Fruit fly (Drosophila melanogaster) whole organism, embryonic: ENCODE measurements around the gene Gen.

Experiments used
- Blimp-1 ChIP-seq: fragments of 200-800 bp; sonication (Bioruptor generic); optimal IDR thresholded peaks from 3 replicates; lab custom pipeline; 2018; ENCODE audit warnings: missing biosample characterization, missing genetic modification characterization, mild to moderate bottlenecking, moderate library complexity, missing genetic modification reagents
- CG10321 ChIP-seq: fragments of 200-800 bp; sonication (Bioruptor generic); IDR thresholded peaks from 2 replicates; pipeline ENCODE4 v1.3.6; 2022; ENCODE audit warnings: missing biosample characterization, missing genetic modification characterization
- CG11247 ChIP-seq: fragments of 200-800 bp; sonication (Bioruptor generic); IDR thresholded peaks from 2 replicates; pipeline ENCODE4 v1.3.6; 2022; ENCODE audit warnings: missing biosample characterization, missing genetic modification characterization
- CG11696 ChIP-seq: fragments of 200-800 bp; sonication (Bioruptor generic); IDR thresholded peaks from 2 replicates; pipeline ENCODE4 v1.3.6; 2022; ENCODE audit warnings: missing biosample characterization, missing genetic modification characterization
- CG12659 ChIP-seq: fragments of 200-800 bp; sonication (Bioruptor generic); optimal IDR thresholded peaks from 3 replicates; lab custom pipeline; 2017; ENCODE audit warnings: mild to moderate bottlenecking, missing biosample characterization, missing genetic modification reagents, missing genetic modification characterization
- CG14441 ChIP-seq: fragments of 200-800 bp; sonication (Bioruptor generic); IDR thresholded peaks from 2 replicates; pipeline ENCODE4 v1.3.6; 2022; ENCODE audit warnings: missing biosample characterization, missing genetic modification characterization
- CG15514 ChIP-seq: fragments of 200-800 bp; sonication (Bioruptor generic); optimal IDR thresholded peaks from 3 replicates; lab custom pipeline; 2017; ENCODE audit warnings: missing biosample characterization, missing genetic modification characterization, mild to moderate bottlenecking, moderate library complexity, missing genetic modification reagents
- CG16813 ChIP-seq: fragments of 200-800 bp; sonication (Bioruptor generic); IDR thresholded peaks from 3 replicates; pipeline ENCODE4 v1.3.6; 2022; ENCODE audit warnings: missing biosample characterization, missing genetic modification characterization; ENCODE audit not compliant: partially characterized antibody
- CG18262 ChIP-seq: fragments of 200-800 bp; optimal IDR thresholded peaks from 3 replicates; lab custom pipeline; 2019; ENCODE audit warnings: missing biosample characterization, mild to moderate bottlenecking, missing genetic modification characterization, moderate library complexity
- CG2129 ChIP-seq: fragments of 200-800 bp; sonication (Bioruptor generic); IDR thresholded peaks from 2 replicates; pipeline ENCODE4 v1.3.6; 2022; ENCODE audit warnings: missing biosample characterization, missing genetic modification characterization; ENCODE audit not compliant: partially characterized antibody
- CG3726 ChIP-seq: fragments of 200-800 bp; sonication (Bioruptor generic); IDR thresholded peaks from 3 replicates; pipeline ENCODE4, ENCODE4 v1.3.6; 2022; ENCODE audit warnings: missing biosample characterization, missing genetic modification characterization
- CG7357 ChIP-seq: fragments of 200-800 bp; sonication (Bioruptor generic); IDR thresholded peaks from 3 replicates; pipeline ENCODE4 v1.3.6; 2022; ENCODE audit warnings: missing biosample characterization, missing genetic modification characterization
- CG7839 ChIP-seq: fragments of 200-800 bp; sonication (Bioruptor generic); optimal IDR thresholded peaks from 3 replicates; lab custom pipeline; 2018; ENCODE audit warnings: missing biosample characterization, mild to moderate bottlenecking, missing genetic modification characterization, moderate library complexity
- CHES-1-like ChIP-seq: fragments of 200-800 bp; sonication (Bioruptor generic); optimal IDR thresholded peaks from 2 replicates; lab custom pipeline; 2016; ENCODE audit warnings: missing biosample characterization, missing genetic modification characterization
- Dll ChIP-seq: fragments of 200-800 bp; sonication (Bioruptor generic); IDR thresholded peaks from 4 replicates; pipeline ENCODE4 v1.3.6; 2022; ENCODE audit warnings: missing biosample characterization, missing genetic modification characterization; ENCODE audit not compliant: partially characterized antibody
- Dp ChIP-seq: fragments of 200-800 bp; sonication (Bioruptor generic); optimal IDR thresholded peaks from 2 replicates; lab custom pipeline; 2018; ENCODE audit warnings: missing biosample characterization, mild to moderate bottlenecking, missing genetic modification characterization, moderate library complexity
- E2f2 ChIP-seq: fragments of 200-800 bp; sonication (Bioruptor generic); IDR thresholded peaks from 2 replicates; pipeline ENCODE4 v1.3.6; 2022; ENCODE audit warnings: missing biosample characterization, missing genetic modification characterization
- Fer1 ChIP-seq: fragments of 200-800 bp; sonication (Bioruptor generic); optimal IDR thresholded peaks from 2 replicates; lab custom pipeline; 2017; ENCODE audit warnings: missing biosample characterization, mild to moderate bottlenecking, missing genetic modification characterization
- HHEX ChIP-seq: fragments of 200-800 bp; sonication (Bioruptor generic); optimal IDR thresholded peaks from 3 replicates; lab custom pipeline; 2017; ENCODE audit warnings: missing biosample characterization, mild to moderate bottlenecking, missing genetic modification characterization, missing genetic modification reagents
- Hr78 ChIP-seq, 2 experiments: fragments of 200-800 bp in 1 of 2; fragments of >200 bp in 1 of 2; sonication (Bioruptor generic) in 1 of 2; optimal IDR thresholded peaks; 2 replicates each; lab custom pipeline; 2017 to 2019; ENCODE audit warnings: missing biosample characterization in 2 of 2, missing genetic modification characterization in 2 of 2, mild to moderate bottlenecking in 1 of 2, moderate library complexity in 1 of 2
- Kr ChIP-seq: fragments of 200-800 bp; sonication (Bioruptor generic); optimal IDR thresholded peaks from 2 replicates; lab custom pipeline; 2017; ENCODE audit warnings: missing biosample characterization, mild to moderate bottlenecking, missing genetic modification characterization
- Lpt ChIP-seq: fragments of >200 bp; optimal IDR thresholded peaks from 2 replicates; lab custom pipeline; 2018; ENCODE audit warnings: missing biosample characterization, missing genetic modification characterization
- MBD-R2 ChIP-seq: fragments of 200-800 bp; sonication (Bioruptor generic); IDR thresholded peaks from 2 replicates; pipeline ENCODE4 v1.3.6; 2022; ENCODE audit warnings: missing biosample characterization, missing genetic modification characterization
- MESR4 ChIP-seq: fragments of 200-800 bp; sonication (Bioruptor generic); optimal IDR thresholded peaks from 2 replicates; lab custom pipeline; 2018; ENCODE audit warnings: missing biosample characterization, mild to moderate bottlenecking, missing genetic modification characterization, moderate library complexity
- Med ChIP-seq: fragments of 200-800 bp; sonication (Bioruptor generic); peaks from one replicate; lab custom pipeline; 2016; ENCODE audit warnings: missing biosample characterization, missing genetic modification characterization, mild to moderate bottlenecking, inconsistent platforms, moderate library complexity
- NC2α ChIP-seq: fragments of 200-800 bp; sonication (Bioruptor generic); optimal IDR thresholded peaks from 2 replicates; lab custom pipeline; 2016; ENCODE audit warnings: missing biosample characterization, missing genetic modification characterization
- Nf-YA ChIP-seq: fragments of 200-800 bp; sonication (Bioruptor generic); IDR thresholded peaks from 2 replicates; pipeline ENCODE4 v1.3.6; 2022; ENCODE audit warnings: missing biosample characterization, missing genetic modification characterization
- NfI ChIP-seq: fragments of 200-800 bp; sonication (Bioruptor generic); optimal IDR thresholded peaks from 3 replicates; lab custom pipeline; 2018; ENCODE audit warnings: missing biosample characterization, mild to moderate bottlenecking, missing genetic modification characterization, moderate library complexity
- Opbp ChIP-seq: fragments of 200-800 bp; sonication (Bioruptor generic); IDR thresholded peaks from 3 replicates; pipeline ENCODE4 v1.3.6; 2022; ENCODE audit warnings: missing biosample characterization, missing genetic modification characterization; ENCODE audit not compliant: partially characterized antibody
- Pdp1 ChIP-seq, 2 experiments: fragments of 200-800 bp; sonication (Bioruptor generic); optimal IDR thresholded peaks; 3 replicates each; lab custom pipeline; 2016; ENCODE audit warnings: missing biosample characterization in 2 of 2, missing genetic modification characterization in 2 of 2, mild to moderate bottlenecking in 1 of 2, moderate library complexity in 1 of 2
- Ptx1 ChIP-seq: fragments of 200-800 bp; sonication (Bioruptor generic); IDR thresholded peaks from 2 replicates; pipeline ENCODE4 v1.3.6; 2022; ENCODE audit warnings: missing biosample characterization, missing genetic modification characterization
- Rfx ChIP-seq: fragments of 200-800 bp; sonication (Bioruptor generic); IDR thresholded peaks from 2 replicates; pipeline ENCODE4 v1.3.6; 2022; ENCODE audit warnings: missing biosample characterization, missing genetic modification characterization
- Sin3A ChIP-seq: fragments of >200 bp; optimal IDR thresholded peaks from 2 replicates; lab custom pipeline; 2018
- Six4 ChIP-seq: fragments of 200-800 bp; sonication (Bioruptor generic); optimal IDR thresholded peaks from 2 replicates; lab custom pipeline; 2016; ENCODE audit warnings: missing biosample characterization, missing genetic modification characterization
- bsh ChIP-seq, 2 experiments: fragments of 200-800 bp; sonication (Bioruptor generic); optimal IDR thresholded peaks; 2 replicates each; lab custom pipeline; 2017 to 2018; ENCODE audit warnings: mild to moderate bottlenecking in 2 of 2, missing biosample characterization in 2 of 2, missing genetic modification characterization in 2 of 2, moderate library complexity in 1 of 2
- cad ChIP-seq: fragments of >200 bp; optimal IDR thresholded peaks from 2 replicates; lab custom pipeline; 2017; ENCODE audit warnings: missing biosample characterization, missing genetic modification characterization
- crp ChIP-seq, 2 experiments: fragments of 200-800 bp; sonication (Bioruptor generic); optimal IDR thresholded peaks; 2 replicates in 1 of 2; 3 replicates in 1 of 2; lab custom pipeline; 2017; ENCODE audit warnings: missing biosample characterization in 2 of 2, missing genetic modification characterization in 2 of 2, mild to moderate bottlenecking in 1 of 2, moderate library complexity in 1 of 2
- dmrt11E ChIP-seq: fragments of 200-800 bp; sonication (Bioruptor generic); optimal IDR thresholded peaks from 3 replicates; lab custom pipeline; 2018; ENCODE audit warnings: missing biosample characterization, mild to moderate bottlenecking, missing genetic modification characterization, moderate library complexity
- dpn ChIP-seq, 2 experiments: fragments of 200-800 bp; sonication (Bioruptor generic); optimal IDR thresholded peaks; 3 replicates each; lab custom pipeline; 2016; ENCODE audit warnings: missing biosample characterization in 2 of 2, missing genetic modification characterization in 2 of 2
- en ChIP-seq: fragments of 200-800 bp; sonication (Bioruptor generic); optimal IDR thresholded peaks from 2 replicates; lab custom pipeline; 2016; ENCODE audit warnings: missing biosample characterization, missing genetic modification characterization
- ewg ChIP-seq: fragments of 200-800 bp; sonication (Bioruptor generic); optimal IDR thresholded peaks from 3 replicates; lab custom pipeline; 2017; ENCODE audit warnings: mild to moderate bottlenecking, missing biosample characterization, missing genetic modification reagents, missing genetic modification characterization
- hbn ChIP-seq: fragments of 200-800 bp; sonication (Bioruptor generic); IDR thresholded peaks from 2 replicates; pipeline ENCODE4 v1.3.6; 2022; ENCODE audit warnings: missing biosample characterization, missing genetic modification characterization; ENCODE audit not compliant: partially characterized antibody
- insv ChIP-seq, 2 experiments: fragments of 200-800 bp; sonication (Bioruptor generic); optimal IDR thresholded peaks; 3 replicates each; lab custom pipeline; 2016 to 2018; ENCODE audit warnings: missing biosample characterization in 2 of 2, missing genetic modification characterization in 2 of 2
- kni ChIP-seq: fragments of 200-800 bp; sonication (Bioruptor generic); optimal IDR thresholded peaks from 3 replicates; lab custom pipeline; 2017; ENCODE audit warnings: mild to moderate bottlenecking, missing biosample characterization, missing genetic modification reagents, missing genetic modification characterization
- nom ChIP-seq: fragments of 200-800 bp; sonication (Bioruptor generic); optimal IDR thresholded peaks from 2 replicates; lab custom pipeline; 2017; ENCODE audit warnings: missing biosample characterization, missing genetic modification characterization, mild to moderate bottlenecking, moderate library complexity, missing genetic modification reagents
- pb ChIP-seq: fragments of 200-800 bp; sonication (Bioruptor generic); optimal IDR thresholded peaks from 3 replicates; lab custom pipeline; 2016; ENCODE audit warnings: missing biosample characterization, missing genetic modification characterization
- scrt ChIP-seq: fragments of 200-800 bp; sonication (Bioruptor generic); optimal IDR thresholded peaks from 2 replicates; lab custom pipeline; 2018; ENCODE audit warnings: missing biosample characterization, mild to moderate bottlenecking, missing genetic modification characterization, moderate library complexity
- sens ChIP-seq: fragments of 200-800 bp; sonication (Bioruptor generic); peaks from one replicate; lab custom pipeline; 2016; ENCODE audit warnings: missing biosample characterization, missing genetic modification characterization

Gene Gen

dm6 chr3L:5145814-5146244, 6.3 kb downstream of the Gen start, which contains the start of the genes Fitm and AlaRS-m (continued):
- TF ChIP-seq Dll (GFP tag; lab: Robert Waterston, UW) (peak; percentile 61; the same call in 2 of the 4 replicates), ewg (GFP tag; lab: Kevin White, UChicago) (no peak), Med (peak; percentile 68), pb (no peak), hbn (GFP tag; lab: Robert Waterston, UW) (0 out of 2 replicates have a peak, but pooled peaks have one; percentile 29), CG11696 (GFP tag; lab: Robert Waterston, UW) (no peak), Sin3A (peak; percentile 46), CG14441 (GFP tag; lab: Robert Waterston, UW) (no peak), Nf-YA (GFP tag; lab: Robert Waterston, UW) (no peak), insv (GFP tag; optimal IDR thresholded peaks at IDR 0.05; lab: Kevin White, UChicago) (peak; percentile 92 to 98), scrt (GFP tag; lab: Kevin White, UChicago) (peak; percentile 88), kni (GFP tag; lab: Kevin White, UChicago) (peak; percentile 72), Pdp1 (GFP tag; optimal IDR thresholded peaks at IDR 0.05; lab: Kevin White, UChicago) (peak in 1 of 2 experiments; percentile 2), MESR4 (GFP tag; lab: Kevin White, UChicago) (peak; percentile 68), Fer1 (GFP tag; lab: Kevin White, UChicago) (peak; percentile 7), CG11247 (no peak), CG2129 (no peak), Blimp-1 (GFP tag; lab: Kevin White, UChicago) (peak; percentile 99), Opbp (GFP tag; lab: Robert Waterston, UW) (0 out of 3 replicates have a peak, but pooled peaks have one; percentile 8), Kr (GFP tag; lab: Kevin White, UChicago) (no peak), CG7839 (tag; lab: Kevin White, UChicago) (no peak), CG12659 (GFP tag; lab: Kevin White, UChicago) (peak; percentile 8), NfI (GFP tag; lab: Kevin White, UChicago) (no peak), CG18262 (no peak), NC2α (GFP tag; lab: Kevin White, UChicago) (no peak), Ptx1 (GFP tag; lab: Robert Waterston, UW) (no peak)

dm6 chr3L:5141380-5142101, 10.6 kb downstream of the Gen start, which contains the start of the genes Dhrs4 and Gdap1:
Gene Dhrs4, minus strand, starts transcription at chr3L:5141646.
Gene Gdap1, plus strand, starts transcription at chr3L:5141953.
- TF ChIP-seq HHEX (no peak), dpn (GFP tag; optimal IDR thresholded peaks at IDR 0.05; lab: Kevin White, UChicago) (no peak), crp (GFP tag; optimal IDR thresholded peaks at IDR 0.05; lab: Kevin White, UChicago) (peak in 1 of 2 experiments; percentile 67), Dp (GFP tag; lab: Kevin White, UChicago) (peak; percentile 87), CG15514 (GFP tag; lab: Kevin White, UChicago) (peak; percentile 96), MBD-R2 (GFP tag; lab: Robert Waterston, UW) (peak; percentile 35), Fer1 (GFP tag; lab: Kevin White, UChicago) (peak; percentile 42), sens (GFP tag; lab: Kevin White, UChicago) (peak; percentile 64), CG3726 (GFP tag; lab: Robert Waterston, UW) (no peak), E2f2 (GFP tag; lab: Robert Waterston, UW) (peak; percentile 89), Six4 (GFP tag; lab: Kevin White, UChicago) (no peak), kni (GFP tag; lab: Kevin White, UChicago) (no peak), dmrt11E (tag; lab: Kevin White, UChicago) (no peak), cad (GFP tag; lab: Kevin White, UChicago) (no peak), CHES-1-like (no peak), Hr78 (GFP tag; optimal IDR thresholded peaks at IDR 0.05; lab: Kevin White, UChicago) (peak in 1 of 2 experiments; percentile 93), en (GFP tag; lab: Kevin White, UChicago) (no peak), CG16813 (GFP tag; lab: Robert Waterston, UW) (no peak), Lpt (GFP tag; lab: Kevin White, UChicago) (no peak), nom (GFP tag; lab: Kevin White, UChicago) (peak; percentile 79), Rfx (GFP tag; lab: Robert Waterston, UW) (0 out of 2 replicates have a peak, but pooled peaks have one; percentile 21), CG7357 (no peak), CG10321 (GFP tag; lab: Robert Waterston, UW) (no peak), bsh (GFP tag; optimal IDR thresholded peaks at IDR 0.05; lab: Kevin White, UChicago) (peak in 1 of 2 experiments; percentile 53)
